Worm (Caenorhabditis elegans) whole organism, L4/young adult: ENCODE measurements around the gene unc-17.

Experiments
- W03F9.2 ChIP-seq: fragments of 150-350 bp; optimal IDR thresholded peaks from 2 replicates; lab custom pipeline; 2014; ENCODE audit warnings: missing biosample characterization, missing genetic modification characterization
- dao-5 ChIP-seq: sonication (generic microtip); optimal IDR thresholded peaks from 2 replicates; lab custom pipeline; 2016; ENCODE audit warnings: missing genotype, missing genetic modification characterization, moderate library complexity, missing compliant biosample characterization

DNA sequence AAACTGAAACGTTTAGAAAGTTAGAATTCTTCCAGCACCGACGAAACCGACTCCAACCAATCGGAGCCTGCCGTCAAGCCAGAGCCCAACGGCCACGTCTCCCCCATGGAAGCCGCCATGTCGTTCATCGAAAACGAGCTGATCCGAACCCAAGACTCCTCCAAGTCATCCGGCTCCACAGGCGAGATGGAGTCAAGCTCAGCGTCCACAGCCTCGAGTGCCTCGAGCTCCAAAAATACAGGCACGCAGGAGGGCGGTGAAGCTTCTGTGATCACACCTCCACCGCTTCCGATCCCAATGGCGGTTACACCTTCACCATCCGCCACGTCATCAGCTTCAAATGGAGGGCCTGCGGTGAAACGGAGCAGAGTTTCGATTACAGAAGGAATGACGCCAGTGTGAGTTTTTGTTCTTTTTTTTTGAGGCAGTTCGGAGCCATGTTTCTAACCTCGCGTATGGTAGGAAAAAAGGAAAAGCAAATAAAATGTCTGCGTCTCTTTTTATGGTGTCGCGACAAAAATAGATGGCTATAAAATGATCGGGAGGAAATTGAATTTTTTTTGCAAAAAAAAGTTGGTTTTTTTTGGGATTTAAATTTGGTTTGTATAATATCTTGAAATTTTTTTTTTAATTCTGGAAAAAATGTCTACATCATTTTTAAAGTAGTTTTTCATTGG, 13.9 kb upstream of the unc-17 start:
- no peak for TF ChIP-seq W03F9.2 (tag; lab: Kevin White, UChicago)
- no peak for TF ChIP-seq dao-5 (tag; lab: Kevin White, UChicago)
